Fruit fly (Drosophila melanogaster) whole organism, pupa: ENCODE results near the gene Vps52.

Experiments used
- CG10348 ChIP-seq: fragments of 200-800 bp; sonication (Bioruptor generic); IDR thresholded peaks from 2 replicates; pipeline ENCODE4 v1.3.6; 2022; ENCODE audit warnings: missing biosample characterization, missing genetic modification characterization
- CG12605 ChIP-seq: fragments of 200-800 bp; sonication (Bioruptor generic); IDR thresholded peaks from 2 replicates; pipeline ENCODE4 v1.3.6; 2022; ENCODE audit warnings: missing biosample characterization, missing genetic modification characterization
- CG13204 ChIP-seq: fragments of 200-800 bp; sonication (Bioruptor generic); optimal IDR thresholded peaks from 2 replicates; lab custom pipeline; 2018; ENCODE audit warnings: missing biosample characterization, mild to moderate bottlenecking, missing genetic modification characterization, moderate library complexity
- CG14655 ChIP-seq: fragments of 200-800 bp; sonication (Bioruptor generic); optimal IDR thresholded peaks from 3 replicates; lab custom pipeline; 2017; ENCODE audit warnings: mild to moderate bottlenecking, missing biosample characterization, missing genetic modification reagents, missing genetic modification characterization
- CG15710 ChIP-seq: fragments of 200-800 bp; sonication (Bioruptor generic); optimal IDR thresholded peaks from 2 replicates; lab custom pipeline; 2018; ENCODE audit warnings: missing biosample characterization, mild to moderate bottlenecking, missing genetic modification characterization, moderate library complexity
- CG17806 ChIP-seq: fragments of 200-800 bp; sonication (Bioruptor generic); optimal IDR thresholded peaks from 2 replicates; lab custom pipeline; 2018; ENCODE audit warnings: missing biosample characterization, mild to moderate bottlenecking, missing genetic modification characterization, moderate library complexity
- CG32121 ChIP-seq: fragments of 200-800 bp; sonication (Bioruptor generic); IDR thresholded peaks from 2 replicates; pipeline ENCODE4 v1.3.6; 2022; ENCODE audit warnings: missing biosample characterization, missing genetic modification characterization
- CG34367 ChIP-seq: fragments of 200-800 bp; sonication (Bioruptor generic); optimal IDR thresholded peaks from 2 replicates; lab custom pipeline; 2018; ENCODE audit warnings: missing biosample characterization, mild to moderate bottlenecking, missing genetic modification characterization
- CG4496 ChIP-seq: fragments of 200-800 bp; sonication (Bioruptor generic); IDR thresholded peaks from 3 replicates; pipeline ENCODE4 v1.3.6; 2022; ENCODE audit warnings: missing biosample characterization, missing genetic modification characterization
- CG8159 ChIP-seq: fragments of 200-800 bp; sonication (Bioruptor generic); optimal IDR thresholded peaks from 3 replicates; lab custom pipeline; 2018; ENCODE audit warnings: missing biosample characterization, mild to moderate bottlenecking, missing genetic modification characterization, moderate library complexity
- CG8301 ChIP-seq: fragments of 200-800 bp; sonication (Bioruptor generic); optimal IDR thresholded peaks from 2 replicates; lab custom pipeline; 2018; ENCODE audit warnings: missing biosample characterization, mild to moderate bottlenecking, missing genetic modification characterization
- CG9948 ChIP-seq: fragments of 200-800 bp; sonication (Bioruptor generic); optimal IDR thresholded peaks from 2 replicates; lab custom pipeline; 2018; ENCODE audit warnings: missing biosample characterization, mild to moderate bottlenecking, missing genetic modification characterization, moderate library complexity
- D1 ChIP-seq: fragments of 200-800 bp; sonication (Bioruptor generic); optimal IDR thresholded peaks from 2 replicates; lab custom pipeline; 2018; ENCODE audit warnings: missing biosample characterization, mild to moderate bottlenecking, missing genetic modification characterization, moderate library complexity
- EcR ChIP-seq: fragments of 200-800 bp; sonication (Bioruptor generic); optimal IDR thresholded peaks from 3 replicates; lab custom pipeline; 2019; ENCODE audit warnings: missing biosample characterization, missing genetic modification characterization, mild to moderate bottlenecking, moderate library complexity, missing genetic modification reagents
- Ets98B ChIP-seq: fragments of 200-800 bp; sonication (Bioruptor generic); IDR thresholded peaks from 2 replicates; pipeline ENCODE4 v1.3.6; 2022; ENCODE audit warnings: missing biosample characterization, missing genetic modification characterization
- Pif1A ChIP-seq: fragments of 200-800 bp; sonication (Bioruptor generic); optimal IDR thresholded peaks from 3 replicates; lab custom pipeline; 2016; ENCODE audit warnings: missing biosample characterization, missing genetic modification characterization
- Pif1B ChIP-seq: fragments of 200-800 bp; sonication (Bioruptor generic); optimal IDR thresholded peaks from 3 replicates; lab custom pipeline; 2016; ENCODE audit warnings: missing biosample characterization, missing genetic modification characterization
- Snoo ChIP-seq: fragments of 200-800 bp; sonication (Bioruptor generic); optimal IDR thresholded peaks from 3 replicates; lab custom pipeline; 2017; ENCODE audit warnings: missing biosample characterization, mild to moderate bottlenecking, missing genetic modification characterization, inconsistent platforms
- fd96Ca ChIP-seq: fragments of 200-800 bp; sonication (Bioruptor generic); IDR thresholded peaks from 3 replicates; pipeline ENCODE4 v1.3.6; 2022; ENCODE audit warnings: missing biosample characterization, missing genetic modification characterization
- gl ChIP-seq: fragments of 200-800 bp; sonication (Bioruptor generic); optimal IDR thresholded peaks from 2 replicates; lab custom pipeline; 2018; ENCODE audit warnings: missing biosample characterization, mild to moderate bottlenecking, missing genetic modification characterization
- rn ChIP-seq: fragments of 200-800 bp; sonication (Bioruptor generic); IDR thresholded peaks from 2 replicates; pipeline ENCODE4 v1.3.6; 2022; ENCODE audit warnings: missing biosample characterization, missing genetic modification characterization

Gene Vps52

DNA sequence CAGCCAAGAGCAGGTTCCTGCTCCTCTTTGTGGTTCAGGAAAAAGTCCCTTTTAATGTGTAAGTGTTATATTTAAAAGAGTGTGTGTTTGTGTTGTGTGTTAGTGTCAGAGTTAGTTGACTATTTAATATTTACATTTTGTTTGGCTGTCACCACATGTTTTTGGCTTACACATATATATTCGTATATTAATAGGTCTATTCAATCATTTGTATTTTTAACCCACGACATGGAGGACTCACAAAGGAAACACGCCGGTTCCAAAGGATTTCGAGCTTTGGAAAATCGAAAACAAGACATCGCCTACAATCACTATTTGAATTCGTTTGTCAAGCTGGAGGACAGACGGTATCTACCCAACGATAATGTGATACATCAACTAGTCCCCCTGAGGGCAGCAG, 30.1 kb upstream of the Vps52 start, which contains the start of the genes CG14013 and CG14017:
Gene CG14013 (minus strand): TSS at position 101 of the 400 bp plus-strand sequence.
Gene CG14017 (plus strand): TSS at position 148 of the 400 bp plus-strand sequence.
- TF ChIP-seq CG12605 (no peak), gl (tag; lab: Kevin White, UChicago) (no peak), CG17806 (no peak), rn (GFP tag; lab: Robert Waterston, UW) (no peak), Snoo (tag; lab: Kevin White, UChicago) (no peak), CG4496 (GFP tag; lab: Robert Waterston, UW) (no peak), Pif1B (no peak), CG14655 (no peak), CG10348 (GFP tag; lab: Robert Waterston, UW) (no peak), CG32121 (no peak), CG8301 (no peak), CG34367 (tag; lab: Kevin White, UChicago) (no peak), EcR (GFP tag; lab: Kevin White, UChicago) (no peak), Ets98B (GFP tag; lab: Robert Waterston, UW) (no peak), Pif1A (GFP tag; lab: Kevin White, UChicago) (no peak), CG9948 (no peak), CG8159 (tag; lab: Kevin White, UChicago) (no peak)
- TF ChIP-seq, all 21 proteins: peak for 0

DNA sequence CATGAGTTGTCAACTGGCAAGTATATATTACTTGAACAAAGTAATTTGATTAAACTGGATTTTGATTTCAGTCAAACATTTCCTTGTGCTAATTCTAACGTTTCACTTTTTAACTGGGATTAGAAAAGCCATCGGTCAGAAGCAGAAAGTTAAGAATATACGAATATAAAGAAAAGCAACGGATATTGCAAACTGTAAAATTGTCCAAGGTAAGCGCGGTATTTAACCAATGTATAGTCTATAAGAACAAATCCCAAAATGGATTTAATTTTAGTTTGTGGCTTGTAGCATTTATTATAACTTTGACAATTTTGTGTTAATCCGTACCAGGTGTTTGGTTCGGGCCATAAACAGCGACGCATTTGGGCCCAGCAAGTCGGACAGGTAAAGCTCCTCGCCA, 27.8 kb upstream of the Vps52 start, which contains the start of gene CG18269:
Gene CG18269 (plus strand): TSS at position 301 of the 400 bp plus-strand sequence.
- no peak for TF ChIP-seq CG17806
- no peak for TF ChIP-seq Pif1A (GFP tag; lab: Kevin White, UChicago)
- no peak for TF ChIP-seq CG15710 (tag; lab: Kevin White, UChicago)
- TF ChIP-seq CG8159 (tag; lab: Kevin White, UChicago), result no peak
- TF ChIP-seq fd96Ca (GFP tag; lab: Robert Waterston, UW), result no peak
- no peak for TF ChIP-seq Ets98B (GFP tag; lab: Robert Waterston, UW)
- no peak for TF ChIP-seq CG10348 (GFP tag; lab: Robert Waterston, UW)
- TF ChIP-seq CG12605, result no peak
- no peak for TF ChIP-seq EcR (GFP tag; lab: Kevin White, UChicago)
- TF ChIP-seq Pif1B, result no peak
- no peak for TF ChIP-seq CG32121

DNA sequence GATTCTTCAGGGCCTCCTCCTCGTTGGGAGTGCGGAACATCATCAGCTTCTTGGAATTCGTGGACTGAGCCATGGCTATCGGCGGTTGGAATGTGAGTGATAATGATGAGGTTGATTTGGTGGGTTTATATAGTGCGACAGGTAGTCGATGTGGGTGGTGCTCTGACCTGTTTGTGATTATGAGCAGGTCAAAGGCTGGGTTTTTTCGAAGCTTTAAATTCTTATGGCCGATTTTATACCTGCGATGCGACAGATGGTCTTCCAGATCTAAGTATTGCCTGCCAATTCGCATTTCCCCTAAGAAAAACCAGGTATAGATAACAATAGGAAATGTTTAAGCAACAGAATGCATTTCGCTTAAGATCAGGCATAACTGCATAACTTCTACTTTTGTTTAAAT, 27.0 kb upstream of the Vps52 start, which contains the start of gene CG14014:
Gene CG14014 (minus strand): TSS at position 101 of the 400 bp plus-strand sequence.
- no peak for TF ChIP-seq D1 (tag; lab: Kevin White, UChicago)
- no peak for TF ChIP-seq rn (GFP tag; lab: Robert Waterston, UW)
- TF ChIP-seq Pif1A (GFP tag; lab: Kevin White, UChicago), result no peak
- no peak for TF ChIP-seq CG8159 (tag; lab: Kevin White, UChicago)
- TF ChIP-seq Pif1B, result no peak
- no peak for TF ChIP-seq CG14655
- TF ChIP-seq CG8301, result no peak
- TF ChIP-seq CG17806, result no peak
- no peak for TF ChIP-seq gl (tag; lab: Kevin White, UChicago)
- TF ChIP-seq Ets98B (GFP tag; lab: Robert Waterston, UW), result no peak
- TF ChIP-seq CG12605, result no peak
- TF ChIP-seq CG4496 (GFP tag; lab: Robert Waterston, UW), result no peak
- no peak for TF ChIP-seq fd96Ca (GFP tag; lab: Robert Waterston, UW)
- TF ChIP-seq CG15710 (tag; lab: Kevin White, UChicago), result no peak
- TF ChIP-seq CG34367 (tag; lab: Kevin White, UChicago), result no peak
- no peak for TF ChIP-seq CG10348 (GFP tag; lab: Robert Waterston, UW)
- TF ChIP-seq EcR (GFP tag; lab: Kevin White, UChicago), result no peak
- TF ChIP-seq CG13204 (GFP tag; lab: Kevin White, UChicago), result no peak
- TF ChIP-seq Snoo (tag; lab: Kevin White, UChicago), result no peak

DNA sequence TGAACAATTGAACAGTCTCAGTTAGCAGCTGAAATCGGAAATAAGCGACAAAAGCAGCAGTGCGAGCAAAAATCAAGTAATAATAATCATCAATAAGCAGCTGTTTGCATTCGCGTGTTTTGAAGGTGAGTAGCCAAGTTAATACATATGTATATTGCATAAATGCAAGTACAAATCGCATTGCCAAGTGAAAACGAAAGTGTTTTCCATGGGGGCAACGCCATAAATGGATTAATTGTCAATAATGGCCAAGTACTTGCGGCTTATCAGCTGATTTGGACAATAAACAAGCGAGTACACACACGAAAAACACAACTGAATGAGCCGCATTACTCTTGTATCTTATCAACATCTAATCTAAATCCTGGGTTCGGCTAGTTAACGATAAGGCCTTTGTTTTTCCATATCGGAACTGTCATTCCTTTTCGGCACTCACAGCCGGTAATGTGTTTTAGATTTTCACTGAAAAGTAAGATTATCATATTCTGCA, 23.6 kb upstream of the Vps52 start:
- TF ChIP-seq rn (GFP tag; lab: Robert Waterston, UW) (no peak), CG14655 (no peak), Pif1A (GFP tag; lab: Kevin White, UChicago) (no peak)

DNA sequence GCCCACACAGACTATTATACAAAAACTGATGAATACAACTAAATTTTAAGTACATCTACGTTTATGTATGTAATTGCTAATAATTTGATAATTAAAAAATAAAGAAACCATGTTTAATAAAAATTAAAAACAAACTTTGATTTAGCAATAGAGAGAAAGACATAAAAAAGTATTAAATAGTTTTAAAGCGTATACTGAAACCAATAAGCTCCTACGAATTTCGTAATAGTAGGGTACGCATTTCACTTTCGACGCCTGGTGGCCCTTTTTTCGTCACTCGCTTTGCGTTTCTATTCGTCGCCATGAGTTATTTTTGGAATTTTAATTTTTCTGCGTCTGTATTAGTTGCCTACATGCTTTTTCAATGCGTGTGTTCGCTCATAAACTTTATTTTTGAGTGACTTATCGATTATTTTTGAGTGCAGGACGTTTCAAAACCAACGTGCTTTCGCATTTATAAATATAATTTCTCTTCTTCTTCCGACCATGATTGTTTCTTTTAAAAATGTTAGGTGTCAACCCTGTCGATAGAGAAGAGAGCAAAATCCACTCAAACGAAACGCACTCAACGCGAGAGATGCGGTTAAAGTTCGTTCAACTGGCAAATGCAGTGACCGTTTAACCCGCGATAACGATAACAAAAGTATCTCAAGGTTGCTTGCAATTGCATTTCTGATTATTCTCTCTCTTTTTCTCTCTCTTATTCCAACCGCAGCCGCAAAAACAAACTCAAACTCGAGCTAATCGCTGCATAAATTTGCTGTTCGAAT, 23.0 kb upstream of the Vps52 start, which contains the start of gene Oscillin:
Gene Oscillin (plus strand): TSS at position 569 of the 770 bp plus-strand sequence.
- TF ChIP-seq rn (GFP tag; lab: Robert Waterston, UW) (peak; percentile 55; the same call in 1 of the 2 replicates), CG32121 (peak; percentile 79), gl (tag; lab: Kevin White, UChicago) (no peak), CG17806 (peak; percentile 76), CG10348 (GFP tag; lab: Robert Waterston, UW) (no peak), Ets98B (GFP tag; lab: Robert Waterston, UW) (0 out of 2 replicates have a peak, but pooled peaks have one; percentile 34), CG34367 (tag; lab: Kevin White, UChicago) (peak; percentile 4), EcR (GFP tag; lab: Kevin White, UChicago) (peak; percentile 100), Snoo (tag; lab: Kevin White, UChicago) (peak; percentile 65), CG9948 (peak; percentile 56), CG8301 (peak; percentile 77), CG14655 (peak; percentile 89), D1 (tag; lab: Kevin White, UChicago) (no peak), CG4496 (GFP tag; lab: Robert Waterston, UW) (peak; percentile 46; the same call in 1 of the 3 replicates), CG12605 (peak; percentile 75), CG8159 (tag; lab: Kevin White, UChicago) (peak; percentile 85), Pif1A (GFP tag; lab: Kevin White, UChicago) (peak; percentile 67), CG13204 (GFP tag; lab: Kevin White, UChicago) (no peak), Pif1B (peak; percentile 73), fd96Ca (GFP tag; lab: Robert Waterston, UW) (peak; percentile 61), CG15710 (tag; lab: Kevin White, UChicago) (peak; percentile 29)
